Fruit fly (Drosophila melanogaster) whole organism, embryonic: ENCODE measurements around the gene Dis3.

Experiments used
- Aef1 ChIP-seq: fragments of 200-800 bp; sonication (Bioruptor generic); IDR thresholded peaks from 3 replicates; pipeline ENCODE4 v1.3.6; 2022; ENCODE audit warnings: missing biosample characterization, missing genetic modification characterization
- Atf3 ChIP-seq: fragments of 200-800 bp; sonication (Bioruptor generic); optimal IDR thresholded peaks from 3 replicates; lab custom pipeline; 2016; ENCODE audit warnings: missing biosample characterization, missing genetic modification characterization
- Bgb ChIP-seq: fragments of 200-800 bp; sonication (Bioruptor generic); IDR thresholded peaks from 2 replicates; pipeline ENCODE4 v1.3.6; 2022; ENCODE audit warnings: missing biosample characterization, missing genetic modification characterization; ENCODE audit not compliant: partially characterized antibody
- CG10366 ChIP-seq: fragments of 200-800 bp; sonication (Bioruptor generic); IDR thresholded peaks from 2 replicates; pipeline ENCODE4 v1.3.6; 2022; ENCODE audit warnings: missing biosample characterization, missing genetic modification characterization
- CG11247 ChIP-seq: fragments of 200-800 bp; sonication (Bioruptor generic); IDR thresholded peaks from 2 replicates; pipeline ENCODE4 v1.3.6; 2022; ENCODE audit warnings: missing biosample characterization, missing genetic modification characterization
- CG12155 ChIP-seq: fragments of 200-800 bp; sonication (Bioruptor generic); optimal IDR thresholded peaks from 3 replicates; lab custom pipeline; 2016; ENCODE audit warnings: missing biosample characterization, missing genetic modification characterization
- CG12659 ChIP-seq: fragments of 200-800 bp; sonication (Bioruptor generic); optimal IDR thresholded peaks from 3 replicates; lab custom pipeline; 2017; ENCODE audit warnings: mild to moderate bottlenecking, missing biosample characterization, missing genetic modification reagents, missing genetic modification characterization
- CG14014 ChIP-seq: fragments of 200-800 bp; sonication (Bioruptor generic); IDR thresholded peaks from 2 replicates; pipeline ENCODE4 v1.3.6; 2022; ENCODE audit warnings: missing biosample characterization, missing genetic modification characterization
- CG15269 ChIP-seq: fragments of 200-800 bp; sonication (Bioruptor generic); optimal IDR thresholded peaks from 2 replicates; lab custom pipeline; 2018; ENCODE audit warnings: missing biosample characterization, mild to moderate bottlenecking, missing genetic modification characterization, moderate library complexity
- CG15514 ChIP-seq: fragments of 200-800 bp; sonication (Bioruptor generic); optimal IDR thresholded peaks from 3 replicates; lab custom pipeline; 2017; ENCODE audit warnings: missing biosample characterization, missing genetic modification characterization, mild to moderate bottlenecking, moderate library complexity, missing genetic modification reagents
- CG30020 ChIP-seq: fragments of 200-800 bp; optimal IDR thresholded peaks from 2 replicates; lab custom pipeline; 2019; ENCODE audit warnings: missing biosample characterization, mild to moderate bottlenecking, missing genetic modification characterization, moderate library complexity
- CG32772 ChIP-seq: fragments of 200-800 bp; sonication (Bioruptor generic); IDR thresholded peaks from 2 replicates; pipeline ENCODE4 v1.3.6; 2022; ENCODE audit warnings: missing biosample characterization, missing genetic modification characterization
- CG34224 ChIP-seq: fragments of 200-800 bp; sonication (Bioruptor generic); IDR thresholded peaks from 3 replicates; pipeline ENCODE4 v1.3.6; 2022; ENCODE audit warnings: missing biosample characterization, missing genetic modification characterization; ENCODE audit not compliant: partially characterized antibody
- CG3847 ChIP-seq: fragments of 200-800 bp; sonication (Bioruptor generic); IDR thresholded peaks from 2 replicates; pipeline ENCODE4 v1.3.6; 2022; ENCODE audit warnings: missing biosample characterization, missing genetic modification characterization
- CG6854 ChIP-seq: fragments of 200-800 bp; sonication (Bioruptor generic); optimal IDR thresholded peaks from 3 replicates; lab custom pipeline; 2017; ENCODE audit warnings: missing biosample characterization, mild to moderate bottlenecking, missing genetic modification characterization
- CG7556 ChIP-seq: fragments of 200-800 bp; sonication (Bioruptor generic); optimal IDR thresholded peaks from 2 replicates; lab custom pipeline; 2017; ENCODE audit warnings: missing biosample characterization, mild to moderate bottlenecking, missing genetic modification characterization
- CG7786 ChIP-seq: fragments of 200-800 bp; sonication (Bioruptor generic); optimal IDR thresholded peaks from 2 replicates; lab custom pipeline; 2016; ENCODE audit warnings: missing biosample characterization, missing genetic modification characterization
- CG8765 ChIP-seq: fragments of 200-800 bp; sonication (Bioruptor generic); IDR thresholded peaks from 2 replicates; pipeline ENCODE4 v1.3.6; 2022; ENCODE audit warnings: missing biosample characterization, missing genetic modification characterization
- CG9876 ChIP-seq: fragments of 200-800 bp; sonication (Bioruptor generic); optimal IDR thresholded peaks from 2 replicates; lab custom pipeline; 2016; ENCODE audit warnings: missing biosample characterization, missing genetic modification characterization
- CG9932 ChIP-seq: fragments of 200-800 bp; sonication (Bioruptor generic); IDR thresholded peaks from 2 replicates; pipeline ENCODE4 v1.3.6; 2022; ENCODE audit warnings: missing biosample characterization, missing genetic modification characterization
- CrebB ChIP-seq: fragments of 200-800 bp; sonication (Bioruptor generic); optimal IDR thresholded peaks from 3 replicates; lab custom pipeline; 2018; ENCODE audit warnings: missing biosample characterization, mild to moderate bottlenecking, missing genetic modification characterization
- Doc3 ChIP-seq: fragments of 200-800 bp; sonication (Bioruptor generic); IDR thresholded peaks from 3 replicates; pipeline ENCODE4 v1.3.6; 2022; ENCODE audit warnings: missing biosample characterization, missing genetic modification characterization; ENCODE audit not compliant: partially characterized antibody
- Ets97D ChIP-seq: fragments of 200-800 bp; sonication (Bioruptor generic); optimal IDR thresholded peaks from 3 replicates; lab custom pipeline; 2016; ENCODE audit warnings: missing biosample characterization, missing genetic modification characterization
- Gug ChIP-seq: fragments of 200-800 bp; sonication (Bioruptor generic); IDR thresholded peaks from 4 replicates; pipeline ENCODE4 v1.3.6; 2022; ENCODE audit warnings: missing biosample characterization, missing genetic modification characterization
- H2.0 ChIP-seq: fragments of 200-800 bp; sonication (Bioruptor generic); IDR thresholded peaks from 2 replicates; pipeline ENCODE4 v1.3.6; 2022; ENCODE audit warnings: missing biosample characterization, missing genetic modification characterization
- HmgD ChIP-seq: fragments of 200-800 bp; sonication (Bioruptor generic); optimal IDR thresholded peaks from 3 replicates; lab custom pipeline; 2016; ENCODE audit warnings: missing biosample characterization, missing genetic modification characterization
- Hr3 ChIP-seq: fragments of 200-800 bp; sonication (Bioruptor generic); optimal IDR thresholded peaks from 3 replicates; lab custom pipeline; 2016; ENCODE audit warnings: missing biosample characterization, missing genetic modification characterization
- Max ChIP-seq: fragments of 200-800 bp; sonication (Bioruptor generic); optimal IDR thresholded peaks from 2 replicates; lab custom pipeline; 2016; ENCODE audit warnings: missing biosample characterization, mild to moderate bottlenecking, missing genetic modification characterization
- Med ChIP-seq: fragments of 200-800 bp; sonication (Bioruptor generic); peaks from one replicate; lab custom pipeline; 2016; ENCODE audit warnings: missing biosample characterization, missing genetic modification characterization, mild to moderate bottlenecking, inconsistent platforms, moderate library complexity
- Sry-δ ChIP-seq: fragments of 200-800 bp; sonication (Bioruptor generic); optimal IDR thresholded peaks from 2 replicates; lab custom pipeline; 2016; ENCODE audit warnings: missing biosample characterization, missing genetic modification characterization
- Ssrp ChIP-seq: fragments of 200-800 bp; sonication (Bioruptor generic); optimal IDR thresholded peaks from 2 replicates; lab custom pipeline; 2018; ENCODE audit warnings: missing biosample characterization, mild to moderate bottlenecking, missing genetic modification characterization, moderate library complexity
- Xbp1 ChIP-seq: fragments of 200-800 bp; sonication (Bioruptor generic); optimal IDR thresholded peaks from 3 replicates; lab custom pipeline; 2016; ENCODE audit warnings: missing biosample characterization, mild to moderate bottlenecking, missing genetic modification characterization
- ara ChIP-seq: fragments of 200-800 bp; sonication (Bioruptor generic); IDR thresholded peaks from 2 replicates; pipeline ENCODE4 v1.3.6; 2022; ENCODE audit warnings: missing biosample characterization, missing genetic modification characterization
- az2 ChIP-seq: fragments of 200-800 bp; sonication (Bioruptor generic); optimal IDR thresholded peaks from 3 replicates; lab custom pipeline; 2016; ENCODE audit warnings: missing biosample characterization, missing genetic modification characterization
- cad ChIP-seq: fragments of >200 bp; optimal IDR thresholded peaks from 2 replicates; lab custom pipeline; 2017; ENCODE audit warnings: missing biosample characterization, missing genetic modification characterization
- dmrt11E ChIP-seq: fragments of 200-800 bp; sonication (Bioruptor generic); optimal IDR thresholded peaks from 3 replicates; lab custom pipeline; 2018; ENCODE audit warnings: missing biosample characterization, mild to moderate bottlenecking, missing genetic modification characterization, moderate library complexity
- ftz-f1 ChIP-seq: fragments of 200-800 bp; sonication (Bioruptor generic); optimal IDR thresholded peaks from 2 replicates; lab custom pipeline; 2016; ENCODE audit warnings: missing biosample characterization, missing genetic modification characterization
- ind ChIP-seq: fragments of 200-800 bp; sonication (Bioruptor generic); optimal IDR thresholded peaks from 3 replicates; lab custom pipeline; 2016; ENCODE audit warnings: missing biosample characterization, missing genetic modification characterization
- klu ChIP-seq: fragments of 200-800 bp; sonication (Bioruptor generic); IDR thresholded peaks from 2 replicates; pipeline ENCODE4 v1.3.6; 2022; ENCODE audit warnings: missing biosample characterization, missing genetic modification characterization
- nmo ChIP-seq: fragments of 200-800 bp; sonication (Bioruptor generic); optimal IDR thresholded peaks from 2 replicates; lab custom pipeline; 2018; ENCODE audit warnings: missing biosample characterization, mild to moderate bottlenecking, missing genetic modification characterization, moderate library complexity
- pnt ChIP-seq: fragments of 200-800 bp; sonication (Bioruptor generic); optimal IDR thresholded peaks from 3 replicates; lab custom pipeline; 2016; ENCODE audit warnings: missing biosample characterization, missing genetic modification characterization
- pzg ChIP-seq: fragments of 200-800 bp; sonication (Bioruptor generic); optimal IDR thresholded peaks from 3 replicates; lab custom pipeline; 2018; ENCODE audit warnings: missing biosample characterization, mild to moderate bottlenecking, missing genetic modification characterization, moderate library complexity
- repo ChIP-seq: fragments of 200-800 bp; sonication (Bioruptor generic); optimal IDR thresholded peaks from 2 replicates; lab custom pipeline; 2016; ENCODE audit warnings: missing biosample characterization, missing genetic modification characterization
- sqz ChIP-seq: fragments of 200-800 bp; sonication (Bioruptor generic); optimal IDR thresholded peaks from 3 replicates; lab custom pipeline; 2018; ENCODE audit warnings: missing biosample characterization, mild to moderate bottlenecking, missing genetic modification characterization
- stc ChIP-seq: fragments of 200-800 bp; sonication (Bioruptor generic); IDR thresholded peaks from 2 replicates; pipeline ENCODE4 v1.3.6; 2022; ENCODE audit warnings: missing biosample characterization, missing genetic modification characterization
- stwl ChIP-seq: fragments of 200-800 bp; sonication (Bioruptor generic); optimal IDR thresholded peaks from 3 replicates; lab custom pipeline; 2018; ENCODE audit warnings: missing biosample characterization, mild to moderate bottlenecking, missing genetic modification characterization, moderate library complexity
- wek ChIP-seq: fragments of 200-800 bp; sonication (Bioruptor generic); optimal IDR thresholded peaks from 3 replicates; lab custom pipeline; 2018; ENCODE audit warnings: missing biosample characterization, mild to moderate bottlenecking, missing genetic modification characterization, moderate library complexity
- wor ChIP-seq: fragments of 200-800 bp; sonication (Bioruptor generic); IDR thresholded peaks from 2 replicates; pipeline ENCODE4 v1.3.6; 2022; ENCODE audit warnings: missing biosample characterization, missing genetic modification characterization
- yki ChIP-seq: fragments of >200 bp; optimal IDR thresholded peaks from 3 replicates; lab custom pipeline; 2018

The Dis3 gene

dm6 chr3R:24318217-24319082 is 14.8 kb upstream of the Dis3 start, which contains the start of the genes Nab2 and BRWD3 (continued):
- TF ChIP-seq Bgb (peak; percentile 81), nmo (GFP tag; lab: Kevin White, UChicago) (peak; percentile 70), Gug (GFP tag; lab: Robert Waterston, UW) (peak; percentile 29; the same call in 1 of the 4 replicates), Sry-δ (GFP tag; lab: Kevin White, UChicago) (peak; percentile 78), CG30020 (tag; lab: Kevin White, UChicago) (peak; percentile 58), CG14014 (GFP tag; lab: Robert Waterston, UW) (peak; percentile 51; the same call in 1 of the 2 replicates), Doc3 (GFP tag; lab: Robert Waterston, UW) (peak; percentile 33), CG15514 (GFP tag; lab: Kevin White, UChicago) (peak; percentile 34), CrebB (tag; lab: Kevin White, UChicago) (no peak), Atf3 (GFP tag; lab: Kevin White, UChicago) (no peak), ind (GFP tag; lab: Kevin White, UChicago) (peak; percentile 43), wor (GFP tag; lab: Robert Waterston, UW) (no peak), CG8765 (0 out of 2 replicates have a peak, but pooled peaks have one; percentile 28), CG9932 (peak; percentile 76), ftz-f1 (GFP tag; lab: Kevin White, UChicago) (no peak), CG32772 (peak; percentile 60), Max (GFP tag; lab: Kevin White, UChicago) (peak; percentile 45), CG10366 (no peak), CG3847 (peak; percentile 52; the same call in 1 of the 2 replicates), repo (GFP tag; lab: Kevin White, UChicago) (no peak), stwl (tag; lab: Kevin White, UChicago) (peak; percentile 23), CG12659 (GFP tag; lab: Kevin White, UChicago) (peak; percentile 42), Xbp1 (GFP tag; lab: Kevin White, UChicago) (peak; percentile 58), HmgD (GFP tag; lab: Kevin White, UChicago) (peak; percentile 27), Med (GFP tag; lab: Kevin White, UChicago) (peak; percentile 69), Ets97D (GFP tag; lab: Kevin White, UChicago) (peak; percentile 19), ara (GFP tag; lab: Robert Waterston, UW) (0 out of 2 replicates have a peak, but pooled peaks have one; percentile 50), dmrt11E (tag; lab: Kevin White, UChicago) (peak; percentile 38), cad (GFP tag; lab: Kevin White, UChicago) (no peak), yki (no peak), CG34224 (GFP tag; lab: Robert Waterston, UW) (peak; percentile 26; the same call in 2 of the 3 replicates), pzg (peak; percentile 62), CG9876 (GFP tag; lab: Kevin White, UChicago) (no peak), pnt (no peak), CG7556 (GFP tag; lab: Kevin White, UChicago) (no peak), Ssrp (peak; percentile 22), az2 (GFP tag; lab: Kevin White, UChicago) (peak; percentile 43), CG7786 (GFP tag; lab: Kevin White, UChicago) (no peak), wek (peak; percentile 83), CG15269 (no peak), CG6854 (no peak), klu (no peak), sqz (GFP tag; lab: Kevin White, UChicago) (peak; percentile 50), Hr3 (GFP tag; lab: Kevin White, UChicago) (peak; percentile 43), Aef1 (GFP tag; lab: Robert Waterston, UW) (peak; percentile 24; the same call in 1 of the 3 replicates), CG12155 (GFP tag; lab: Kevin White, UChicago) (peak; percentile 39), stc (GFP tag; lab: Robert Waterston, UW) (peak; percentile 36; the same call in 1 of the 2 replicates), H2.0 (GFP tag; lab: Robert Waterston, UW) (0 out of 2 replicates have a peak, but pooled peaks have one; percentile 10), CG11247 (GFP tag; lab: Robert Waterston, UW) (peak; percentile 34; the same call in 1 of the 2 replicates)
